Fruit fly (Drosophila melanogaster) S2 (cell line): ENCODE results near the gene Nepl18.

Experiments
- CG8478 ChIP-seq: fragments of >200 bp; optimal IDR thresholded peaks from 2 replicates; lab custom pipeline; 2018
- CTCF ChIP-seq, 2 experiments: fragments of >200 bp; optimal IDR thresholded peaks; 2 replicates each; lab custom pipeline; 2018

The Nepl18 gene

dm6 chr3R:28903392-28903791 lies 28.0 kb downstream of the Nepl18 start:
- TF ChIP-seq CTCF (optimal IDR thresholded peaks at IDR 0.05; lab: Kevin White, UChicago) (no peak), CG8478 (lab: Kevin White, UChicago) (no peak)

dm6 chr3R:28904174-28904573 lies 28.8 kb downstream of the Nepl18 start:
- TF ChIP-seq CTCF (optimal IDR thresholded peaks at IDR 0.05; lab: Kevin White, UChicago) = no peak
- no peak for TF ChIP-seq CG8478 (lab: Kevin White, UChicago)

dm6 chr3R:28904816-28905435 lies 29.5 kb downstream of the Nepl18 start:
- TF ChIP-seq CG8478 (lab: Kevin White, UChicago) (no peak), CTCF (optimal IDR thresholded peaks at IDR 0.05; lab: Kevin White, UChicago) (no peak)

dm6 chr3R:28911758-28912157 lies 36.3 kb downstream of the Nepl18 start:
- no peak for TF ChIP-seq CG8478 (lab: Kevin White, UChicago)
- TF ChIP-seq CTCF (optimal IDR thresholded peaks at IDR 0.05; lab: Kevin White, UChicago) = no peak

- TF ChIP-seq CG8478 (lab: Kevin White, UChicago) (no peak), CTCF (optimal IDR thresholded peaks at IDR 0.05; lab: Kevin White, UChicago) (no peak)
Measured at dm6 chr3R:28913039-28913438, 37.6 kb downstream of the Nepl18 start.

- TF ChIP-seq CG8478 (lab: Kevin White, UChicago) = no peak
- no peak for TF ChIP-seq CTCF (optimal IDR thresholded peaks at IDR 0.05; lab: Kevin White, UChicago)
Measured at dm6 chr3R:28913890-28914750, 38.7 kb downstream of the Nepl18 start.

dm6 chr3R:28922744-28923143 lies 47.3 kb downstream of the Nepl18 start, which contains the start of gene CG11828:
Gene CG11828, plus strand, starts transcription at chr3R:28923044.
- TF ChIP-seq CTCF (optimal IDR thresholded peaks at IDR 0.05; lab: Kevin White, UChicago) (no peak), CG8478 (lab: Kevin White, UChicago) (no peak)
